Fruit fly (Drosophila melanogaster): ENCODE results near the gene CG14282.

dm6 chr3R:19163972-19164819 lies 12.6 kb upstream of the CG14282 start, which contains the start of gene sqz:
- TF ChIP-seq h (optimal IDR thresholded peaks at IDR 0.05) (no peak), insv (optimal IDR thresholded peaks at IDR 0.05) (no peak), psq (optimal IDR thresholded peaks at IDR 0.05) (no peak)
